Worm (Caenorhabditis elegans): ENCODE data around the gene col-78.

DNA sequence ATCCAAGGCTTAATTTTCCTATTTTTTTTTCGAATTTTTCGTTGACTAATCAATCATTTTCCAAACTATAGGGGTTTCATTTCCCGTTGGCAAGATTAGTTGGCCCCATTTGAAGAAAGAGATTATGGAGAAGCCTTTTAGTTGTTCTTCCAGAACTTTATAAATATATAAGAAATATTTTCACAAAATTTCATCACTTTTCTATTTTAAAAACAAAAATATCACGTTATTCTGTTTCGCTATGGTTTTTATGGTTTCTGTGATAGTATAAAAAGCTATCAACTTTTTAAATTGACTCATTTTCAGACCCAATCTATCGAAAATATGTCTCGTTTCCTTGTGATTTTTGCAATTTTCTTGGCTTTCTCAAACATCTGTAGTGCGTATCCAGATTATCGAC lies 16.5 kb upstream of the col-78 start, which contains the start of gene nlp-78:
- no peak for TF ChIP-seq pat-9 (tag; optimal IDR thresholded peaks at IDR 0.05)
- TF ChIP-seq ama-1 (optimal IDR thresholded peaks at IDR 0.05) = no peak
- TF ChIP-seq T23F11.4 (GFP tag; optimal IDR thresholded peaks at IDR 0.05) = no peak
- TF ChIP-seq tbx-2 (tag; optimal IDR thresholded peaks at IDR 0.05) = no peak
- no peak for TF ChIP-seq ceh-24 (tag; optimal IDR thresholded peaks at IDR 0.05)
- TF ChIP-seq nfya-1 (tag; optimal IDR thresholded peaks at IDR 0.05) = no peak
- TF ChIP-seq C08G9.2 (tag; optimal IDR thresholded peaks at IDR 0.05) = no peak

Measured in whole organism, late embryonic.